Fruit fly (Drosophila melanogaster) whole organism, embryonic: ENCODE data around the gene ova.

Source experiments
- Bdp1 ChIP-seq: fragments of 200-800 bp; sonication (Bioruptor generic); optimal IDR thresholded peaks from 3 replicates; lab custom pipeline; 2016; ENCODE audit warnings: missing biosample characterization, missing genetic modification characterization
- C15 ChIP-seq: fragments of 200-800 bp; sonication (Bioruptor generic); IDR thresholded peaks from 3 replicates; pipeline ENCODE4 v1.3.6; 2022; ENCODE audit warnings: missing biosample characterization, missing genetic modification characterization
- CG11247 ChIP-seq: fragments of 200-800 bp; sonication (Bioruptor generic); IDR thresholded peaks from 2 replicates; pipeline ENCODE4 v1.3.6; 2022; ENCODE audit warnings: missing biosample characterization, missing genetic modification characterization
- CG11695 ChIP-seq: fragments of 200-800 bp; sonication (Bioruptor generic); IDR thresholded peaks from 3 replicates; pipeline ENCODE4 v1.3.6; 2022; ENCODE audit warnings: missing biosample characterization, missing genetic modification characterization
- CG13775 ChIP-seq: fragments of 200-800 bp; sonication (Bioruptor generic); optimal IDR thresholded peaks from 3 replicates; lab custom pipeline; 2017; ENCODE audit warnings: missing biosample characterization, mild to moderate bottlenecking, missing genetic modification characterization
- CG15011 ChIP-seq: fragments of 200-800 bp; sonication (Bioruptor generic); optimal IDR thresholded peaks from 3 replicates; lab custom pipeline; 2018; ENCODE audit warnings: missing biosample characterization, mild to moderate bottlenecking, missing genetic modification characterization
- CG15269 ChIP-seq: fragments of 200-800 bp; sonication (Bioruptor generic); optimal IDR thresholded peaks from 2 replicates; lab custom pipeline; 2018; ENCODE audit warnings: missing biosample characterization, mild to moderate bottlenecking, missing genetic modification characterization, moderate library complexity
- CG18764 ChIP-seq: fragments of 200-800 bp; sonication (Bioruptor generic); optimal IDR thresholded peaks from 3 replicates; lab custom pipeline; 2016; ENCODE audit warnings: missing biosample characterization, missing genetic modification characterization
- CG30020 ChIP-seq: fragments of 200-800 bp; optimal IDR thresholded peaks from 2 replicates; lab custom pipeline; 2019; ENCODE audit warnings: missing biosample characterization, mild to moderate bottlenecking, missing genetic modification characterization, moderate library complexity
- CG3065 ChIP-seq: fragments of 200-800 bp; sonication (Bioruptor generic); optimal IDR thresholded peaks from 2 replicates; lab custom pipeline; 2016; ENCODE audit warnings: missing biosample characterization, missing genetic modification characterization
- CG3281 ChIP-seq: fragments of 200-800 bp; sonication (Bioruptor generic); optimal IDR thresholded peaks from 3 replicates; lab custom pipeline; 2017; ENCODE audit warnings: missing biosample characterization, mild to moderate bottlenecking, missing genetic modification characterization
- CG34376 ChIP-seq: fragments of 200-800 bp; sonication (Bioruptor generic); optimal IDR thresholded peaks from 2 replicates; lab custom pipeline; 2018; ENCODE audit warnings: missing biosample characterization, mild to moderate bottlenecking, missing genetic modification characterization
- CG34422 ChIP-seq: fragments of 200-800 bp; sonication (Bioruptor generic); IDR thresholded peaks from 3 replicates; pipeline ENCODE4 v1.3.6; 2022; ENCODE audit warnings: missing biosample characterization, missing genetic modification characterization
- CG3847 ChIP-seq: fragments of 200-800 bp; sonication (Bioruptor generic); IDR thresholded peaks from 2 replicates; pipeline ENCODE4 v1.3.6; 2022; ENCODE audit warnings: missing biosample characterization, missing genetic modification characterization
- CG6272 ChIP-seq: fragments of 200-800 bp; sonication (Bioruptor generic); IDR thresholded peaks from 2 replicates; pipeline ENCODE4 v1.3.6; 2022; ENCODE audit warnings: missing biosample characterization, missing genetic modification characterization
- CG6791 ChIP-seq: fragments of 200-800 bp; sonication (Bioruptor generic); IDR thresholded peaks from 3 replicates; pipeline ENCODE4 v1.3.6; 2022; ENCODE audit warnings: missing biosample characterization, missing genetic modification characterization; ENCODE audit not compliant: partially characterized antibody
- CG6854 ChIP-seq: fragments of 200-800 bp; sonication (Bioruptor generic); optimal IDR thresholded peaks from 3 replicates; lab custom pipeline; 2017; ENCODE audit warnings: missing biosample characterization, mild to moderate bottlenecking, missing genetic modification characterization
- CG7839 ChIP-seq: fragments of 200-800 bp; sonication (Bioruptor generic); optimal IDR thresholded peaks from 3 replicates; lab custom pipeline; 2018; ENCODE audit warnings: missing biosample characterization, mild to moderate bottlenecking, missing genetic modification characterization, moderate library complexity
- CG8281 ChIP-seq: fragments of 200-800 bp; sonication (Bioruptor generic); optimal IDR thresholded peaks from 2 replicates; lab custom pipeline; 2018; ENCODE audit warnings: missing biosample characterization, mild to moderate bottlenecking, missing genetic modification characterization, moderate library complexity
- CG8924 ChIP-seq: fragments of 200-800 bp; optimal IDR thresholded peaks from 3 replicates; lab custom pipeline; 2019; ENCODE audit warnings: missing biosample characterization, mild to moderate bottlenecking, missing genetic modification characterization, moderate library complexity
- Dip2 ChIP-seq: fragments of 200-800 bp; sonication (Bioruptor generic); IDR thresholded peaks from 2 replicates; pipeline ENCODE4 v1.3.6; 2022; ENCODE audit warnings: missing biosample characterization, missing genetic modification characterization
- Ets97D ChIP-seq: fragments of 200-800 bp; sonication (Bioruptor generic); optimal IDR thresholded peaks from 3 replicates; lab custom pipeline; 2016; ENCODE audit warnings: missing biosample characterization, missing genetic modification characterization
- H15 ChIP-seq: fragments of 200-800 bp; sonication (Bioruptor generic); IDR thresholded peaks from 3 replicates; pipeline ENCODE4 v1.3.6; 2022; ENCODE audit warnings: missing biosample characterization, missing genetic modification characterization
- HLH54F ChIP-seq: fragments of 200-800 bp; sonication (Bioruptor generic); optimal IDR thresholded peaks from 3 replicates; lab custom pipeline; 2016; ENCODE audit warnings: missing biosample characterization, missing genetic modification characterization
- Hmx ChIP-seq: fragments of 200-800 bp; sonication (Bioruptor generic); optimal IDR thresholded peaks from 2 replicates; lab custom pipeline; 2016; ENCODE audit warnings: missing biosample characterization, missing genetic modification characterization
- Mad ChIP-seq: fragments of 200-800 bp; sonication (Bioruptor generic); optimal IDR thresholded peaks from 2 replicates; lab custom pipeline; 2016; ENCODE audit warnings: missing biosample characterization, missing genetic modification characterization
- NK7.1 ChIP-seq: fragments of 200-800 bp; sonication (Bioruptor generic); optimal IDR thresholded peaks from 3 replicates; lab custom pipeline; 2016; ENCODE audit warnings: missing biosample characterization, missing genetic modification characterization
- PHDP ChIP-seq: fragments of 200-800 bp; sonication (Bioruptor generic); optimal IDR thresholded peaks from 3 replicates; lab custom pipeline; 2018; ENCODE audit warnings: missing biosample characterization, mild to moderate bottlenecking, missing genetic modification characterization, moderate library complexity
- Sox102F ChIP-seq: fragments of 200-800 bp; sonication (Bioruptor generic); optimal IDR thresholded peaks from 2 replicates; lab custom pipeline; 2018; ENCODE audit warnings: missing biosample characterization, mild to moderate bottlenecking, missing genetic modification characterization, moderate library complexity
- Sry-β ChIP-seq: fragments of 200-800 bp; sonication (Bioruptor generic); optimal IDR thresholded peaks from 2 replicates; lab custom pipeline; 2018; ENCODE audit warnings: missing biosample characterization, mild to moderate bottlenecking, missing genetic modification characterization, moderate library complexity
- Xbp1 ChIP-seq: fragments of 200-800 bp; sonication (Bioruptor generic); optimal IDR thresholded peaks from 3 replicates; lab custom pipeline; 2016; ENCODE audit warnings: missing biosample characterization, mild to moderate bottlenecking, missing genetic modification characterization
- ato ChIP-seq: fragments of 200-800 bp; sonication (Bioruptor generic); IDR thresholded peaks from 2 replicates; pipeline ENCODE4 v1.3.6; 2022; ENCODE audit warnings: missing biosample characterization, missing genetic modification characterization; ENCODE audit not compliant: partially characterized antibody
- danr ChIP-seq: fragments of 200-800 bp; sonication (Bioruptor generic); IDR thresholded peaks from 2 replicates; pipeline ENCODE4 v1.3.6; 2022; ENCODE audit warnings: missing biosample characterization, missing genetic modification characterization
- dati ChIP-seq: fragments of 200-800 bp; sonication (Bioruptor generic); IDR thresholded peaks from 2 replicates; pipeline ENCODE4 v1.3.6; 2022; ENCODE audit warnings: missing biosample characterization, missing genetic modification characterization
- ems ChIP-seq: fragments of 200-800 bp; sonication (Bioruptor generic); optimal IDR thresholded peaks from 3 replicates; lab custom pipeline; 2016; ENCODE audit warnings: missing biosample characterization, missing genetic modification characterization
- exex ChIP-seq: fragments of 200-800 bp; sonication (Bioruptor generic); optimal IDR thresholded peaks from 4 replicates; lab custom pipeline; 2018; ENCODE audit warnings: missing biosample characterization, mild to moderate bottlenecking, missing genetic modification characterization, moderate library complexity
- gsb-n ChIP-seq: fragments of 200-800 bp; sonication (Bioruptor generic); optimal IDR thresholded peaks from 3 replicates; lab custom pipeline; 2018; ENCODE audit warnings: missing biosample characterization, mild to moderate bottlenecking, missing genetic modification characterization
- insv ChIP-seq, 2 experiments: fragments of 200-800 bp; sonication (Bioruptor generic); optimal IDR thresholded peaks; 3 replicates each; lab custom pipeline; 2016 to 2018; ENCODE audit warnings: missing biosample characterization in 2 of 2, missing genetic modification characterization in 2 of 2
- inv ChIP-seq: fragments of 200-800 bp; sonication (Bioruptor generic); IDR thresholded peaks from 2 replicates; pipeline ENCODE4 v1.3.6; 2022; ENCODE audit warnings: missing biosample characterization, missing genetic modification characterization; ENCODE audit not compliant: partially characterized antibody
- mld ChIP-seq: fragments of 200-800 bp; sonication (Bioruptor generic); IDR thresholded peaks from 3 replicates; pipeline ENCODE4 v1.3.6; 2022; ENCODE audit warnings: missing biosample characterization, missing genetic modification characterization; ENCODE audit not compliant: partially characterized antibody
- nerfin-1 ChIP-seq: fragments of 200-800 bp; sonication (Bioruptor generic); optimal IDR thresholded peaks from 3 replicates; lab custom pipeline; 2019; ENCODE audit warnings: missing biosample characterization, mild to moderate bottlenecking, missing genetic modification characterization, moderate library complexity
- peb ChIP-seq: fragments of 200-800 bp; sonication (Bioruptor generic); IDR thresholded peaks from 2 replicates; pipeline ENCODE4 v1.3.6; 2022; ENCODE audit warnings: missing biosample characterization, missing genetic modification characterization
- pros ChIP-seq: fragments of 200-800 bp; sonication (Bioruptor generic); optimal IDR thresholded peaks from 3 replicates; lab custom pipeline; 2019; ENCODE audit warnings: missing biosample characterization, mild to moderate bottlenecking, missing genetic modification characterization, moderate library complexity
- sens-2 ChIP-seq: fragments of 200-800 bp; sonication (Bioruptor generic); IDR thresholded peaks from 2 replicates; pipeline ENCODE4 v1.3.6; 2022; ENCODE audit warnings: missing biosample characterization, missing genetic modification characterization
- ssp ChIP-seq: fragments of 200-800 bp; sonication (Bioruptor generic); IDR thresholded peaks from 2 replicates; pipeline ENCODE4 v1.3.6; 2022; ENCODE audit warnings: missing biosample characterization, missing genetic modification characterization
- trem ChIP-seq: fragments of 200-800 bp; optimal IDR thresholded peaks from 3 replicates; lab custom pipeline; 2019; ENCODE audit warnings: missing biosample characterization, mild to moderate bottlenecking, missing genetic modification characterization, moderate library complexity
- tup ChIP-seq: fragments of 200-800 bp; sonication (Bioruptor generic); optimal IDR thresholded peaks from 2 replicates; lab custom pipeline; 2016; ENCODE audit warnings: missing biosample characterization, mild to moderate bottlenecking, missing genetic modification characterization, moderate library complexity
- tx ChIP-seq: fragments of 200-800 bp; sonication (Bioruptor generic); optimal IDR thresholded peaks from 2 replicates; lab custom pipeline; 2016; ENCODE audit warnings: missing biosample characterization, missing genetic modification characterization
- unc-4 ChIP-seq: fragments of 200-800 bp; sonication (Bioruptor generic); IDR thresholded peaks from 2 replicates; pipeline ENCODE4 v1.3.6; 2022; ENCODE audit warnings: missing biosample characterization, missing genetic modification characterization; ENCODE audit not compliant: partially characterized antibody
- zen ChIP-seq: fragments of 200-800 bp; sonication (Bioruptor generic); optimal IDR thresholded peaks from 3 replicates; lab custom pipeline; 2018; ENCODE audit warnings: missing biosample characterization, mild to moderate bottlenecking, missing genetic modification characterization, moderate library complexity

ova gene

dm6 chr2L:10237725-10238446 lies 6.4 kb upstream of the ova start, which contains the start of gene mthl15 (continued):
- TF ChIP-seq CG6854: no peak
- no peak for TF ChIP-seq mld (GFP tag; lab: Robert Waterston, UW)
- TF ChIP-seq CG11695 (GFP tag; lab: Robert Waterston, UW): peak; percentile 28; the same call in 1 of the 3 replicates
- no peak for TF ChIP-seq CG13775 (GFP tag; lab: Kevin White, UChicago)
- TF ChIP-seq C15: no peak
- no peak for TF ChIP-seq gsb-n (tag; lab: Kevin White, UChicago)
- no peak for TF ChIP-seq NK7.1 (GFP tag; lab: Kevin White, UChicago)
- TF ChIP-seq tup: no peak
- TF ChIP-seq sens-2 (GFP tag; lab: Robert Waterston, UW): no peak
- TF ChIP-seq PHDP (tag; lab: Kevin White, UChicago): no peak
- TF ChIP-seq exex (tag; lab: Kevin White, UChicago): peak; percentile 95
- no peak for TF ChIP-seq HLH54F (GFP tag; lab: Kevin White, UChicago)
- TF ChIP-seq CG3065: no peak
- no peak for TF ChIP-seq CG8281
- peak; percentile 69 for TF ChIP-seq CG34376 (GFP tag; lab: Kevin White, UChicago)
- no peak for TF ChIP-seq CG11247 (GFP tag; lab: Robert Waterston, UW)
- no peak for TF ChIP-seq dati (GFP tag; lab: Robert Waterston, UW)
- TF ChIP-seq ssp: no peak
- no peak for TF ChIP-seq CG15269 (tag; lab: Kevin White, UChicago)
- no peak for TF ChIP-seq CG18764
- TF ChIP-seq Dip2 (GFP tag; lab: Robert Waterston, UW): no peak
- TF ChIP-seq nerfin-1 (tag; lab: Kevin White, UChicago): no peak
- TF ChIP-seq trem: no peak
- TF ChIP-seq Bdp1 (GFP tag; lab: Kevin White, UChicago): no peak
- no peak for TF ChIP-seq CG3847 (GFP tag; lab: Robert Waterston, UW)
- TF ChIP-seq CG15011 (GFP tag; lab: Kevin White, UChicago): no peak
- peak; percentile 1 for TF ChIP-seq CG3281
- TF ChIP-seq zen: peak; percentile 32
- TF ChIP-seq CG34422 (GFP tag; lab: Robert Waterston, UW): no peak
- no peak for TF ChIP-seq Ets97D (GFP tag; lab: Kevin White, UChicago)
- no peak for TF ChIP-seq ems (GFP tag; lab: Kevin White, UChicago)
- TF ChIP-seq H15 (GFP tag; lab: Robert Waterston, UW): no peak
- no peak for TF ChIP-seq unc-4
- no peak for TF ChIP-seq Sry-β (GFP tag; lab: Kevin White, UChicago)
- TF ChIP-seq CG6791: no peak
- TF ChIP-seq pros: no peak
- TF ChIP-seq ato (GFP tag; lab: Robert Waterston, UW): no peak
- no peak for TF ChIP-seq CG6272 (GFP tag; lab: Robert Waterston, UW)
- TF ChIP-seq CG30020: no peak
- TF ChIP-seq insv (GFP tag; optimal IDR thresholded peaks at IDR 0.05; lab: Kevin White, UChicago): no peak
- TF ChIP-seq CG8924 (tag; lab: Kevin White, UChicago): no peak
- TF ChIP-seq peb: no peak
- no peak for TF ChIP-seq Xbp1 (GFP tag; lab: Kevin White, UChicago)
- TF ChIP-seq Sox102F (GFP tag; lab: Kevin White, UChicago): no peak
- no peak for TF ChIP-seq tx (GFP tag; lab: Kevin White, UChicago)
- TF ChIP-seq danr (GFP tag; lab: Robert Waterston, UW): no peak
- no peak for TF ChIP-seq inv (GFP tag; lab: Robert Waterston, UW)
- TF ChIP-seq CG7839 (tag; lab: Kevin White, UChicago): no peak
- no peak for TF ChIP-seq Mad (GFP tag; lab: Kevin White, UChicago)
- no peak for TF ChIP-seq Hmx (GFP tag; lab: Kevin White, UChicago)
